Worm (Caenorhabditis elegans) whole organism, young adult: Measurements from ENCODE around the gene frpr-19.
"Not testable (repeated sequence)": the region's sequence is repeated elsewhere in the genome, so short reads cannot be mapped to it uniquely, and the experiment has no call there.

Experiments
- B0019.2 ChIP-seq: fragments of 200-800 bp; sonication (Bioruptor generic); conservative IDR thresholded peaks from 2 replicates; pipeline ENCODE4 v1.3.6; 2022; ENCODE audit warnings: missing genetic modification reagents, missing genetic modification characterization, missing compliant biosample characterization
- C06A6.2 ChIP-seq: fragments of 200-800 bp; sonication (Bioruptor generic); conservative IDR thresholded peaks from 2 replicates; pipeline ENCODE4 v1.3.6; 2022; ENCODE audit warnings: missing genetic modification characterization, missing compliant biosample characterization
- C17E4.6 ChIP-seq: fragments of 200-800 bp; sonication (Bioruptor generic); IDR thresholded peaks from 2 replicates; pipeline ENCODE4 v1.3.6; 2022; ENCODE audit warnings: missing genetic modification reagents, missing genetic modification characterization, missing compliant biosample characterization
- D2030.7 ChIP-seq: fragments of 200-800 bp; sonication (Bioruptor generic); IDR thresholded peaks from 2 replicates; pipeline ENCODE4 v1.3.6; 2022; ENCODE audit warnings: missing genetic modification reagents, missing genetic modification characterization, missing compliant biosample characterization
- F37B4.10 ChIP-seq: fragments of 200-800 bp; sonication (Bioruptor generic); IDR thresholded peaks from 2 replicates; pipeline ENCODE4 v1.3.6; 2022; ENCODE audit warnings: missing genetic modification characterization, missing compliant biosample characterization
- F39B2.1 ChIP-seq: fragments of 200-800 bp; sonication (Bioruptor generic); IDR thresholded peaks from 2 replicates; pipeline ENCODE4 v1.3.6; 2022; ENCODE audit warnings: missing genetic modification reagents, missing genetic modification characterization, missing compliant biosample characterization
- K11D2.4 ChIP-seq: fragments of 200-800 bp; sonication (Bioruptor generic); IDR thresholded peaks from 2 replicates; pipeline ENCODE4 v1.3.6; 2022; ENCODE audit warnings: missing genetic modification reagents, missing genetic modification characterization, missing compliant biosample characterization
- Y53G8AR.9 ChIP-seq: fragments of 200-800 bp; sonication (Bioruptor generic); conservative IDR thresholded peaks from 2 replicates; pipeline ENCODE4 v1.3.6; 2022; ENCODE audit warnings: missing genetic modification reagents, missing genetic modification characterization, missing compliant biosample characterization
- Y56A3A.18 ChIP-seq: fragments of 200-800 bp; sonication (Bioruptor generic); IDR thresholded peaks from 2 replicates; pipeline ENCODE4 v1.3.6; 2022; ENCODE audit warnings: missing genetic modification reagents, missing genetic modification characterization, missing compliant biosample characterization
- Y79H2A.3 ChIP-seq: fragments of 200-800 bp; sonication (Bioruptor generic); conservative IDR thresholded peaks from 2 replicates; pipeline ENCODE4 v1.3.6; 2022; ENCODE audit warnings: missing genetic modification reagents, missing genetic modification characterization, missing compliant biosample characterization
- aptf-2 ChIP-seq: fragments of 200-800 bp; sonication (Bioruptor generic); conservative IDR thresholded peaks from 2 replicates; pipeline ENCODE4 v1.3.6; 2022; ENCODE audit warnings: missing genetic modification reagents, missing genetic modification characterization, missing compliant biosample characterization
- aptf-3 ChIP-seq: fragments of 200-800 bp; sonication (Bioruptor generic); IDR thresholded peaks from 2 replicates; pipeline ENCODE4 v1.3.6; 2022; ENCODE audit warnings: missing genetic modification characterization, missing compliant biosample characterization
- attf-3 ChIP-seq: fragments of 200-800 bp; sonication (Bioruptor generic); conservative IDR thresholded peaks from 2 replicates; pipeline ENCODE4 v1.3.6; 2022; ENCODE audit warnings: missing genetic modification reagents, missing genetic modification characterization, missing compliant biosample characterization
- attf-6 ChIP-seq: fragments of 200-800 bp; sonication (Bioruptor generic); IDR thresholded peaks from 2 replicates; pipeline ENCODE4 v1.3.6; 2022; ENCODE audit warnings: missing genetic modification reagents, missing genetic modification characterization, missing compliant biosample characterization
- bed-1 ChIP-seq: fragments of 200-800 bp; sonication (Bioruptor generic); IDR thresholded peaks from 2 replicates; pipeline ENCODE4 v1.3.6; 2022; ENCODE audit warnings: missing genetic modification reagents, missing genetic modification characterization, missing compliant biosample characterization
- bed-2 ChIP-seq: fragments of 200-800 bp; sonication (Bioruptor generic); IDR thresholded peaks from 2 replicates; pipeline ENCODE4 v1.3.6; 2022; ENCODE audit warnings: missing genetic modification reagents, missing genetic modification characterization, missing compliant biosample characterization
- cebp-1 ChIP-seq, 2 experiments: fragments of 200-800 bp in 1 of 2; sonication (Bioruptor generic) in 1 of 2; sonication (generic microtip) in 1 of 2; IDR thresholded peaks in 1 of 2; optimal IDR thresholded peaks in 1 of 2; 2 replicates each; pipeline versions ENCODE4 v1.3.6 to Lab custom; 2017 to 2022; ENCODE audit warnings: missing compliant biosample characterization in 2 of 2, missing genetic modification characterization in 2 of 2, mild to moderate bottlenecking in 1 of 2, missing genetic modification reagents in 1 of 2, moderate library complexity in 1 of 2
- cebp-2 ChIP-seq: fragments of 200-800 bp; sonication (Bioruptor generic); IDR thresholded peaks from 2 replicates; pipeline ENCODE4 v1.3.6; 2022; ENCODE audit warnings: missing genetic modification characterization, missing compliant biosample characterization
- ceh-40 ChIP-seq: fragments of 200-800 bp; sonication (Bioruptor generic); IDR thresholded peaks from 2 replicates; pipeline ENCODE4 v1.3.6; 2022; ENCODE audit warnings: missing genetic modification characterization, missing compliant biosample characterization
- ceh-58 ChIP-seq: fragments of 200-800 bp; sonication (Bioruptor generic); IDR thresholded peaks from 2 replicates; pipeline ENCODE4 v1.3.6; 2022; ENCODE audit warnings: missing genetic modification characterization, missing compliant biosample characterization
- ceh-91 ChIP-seq: fragments of 200-800 bp; sonication (Bioruptor generic); IDR thresholded peaks from 2 replicates; pipeline ENCODE4 v1.3.6; 2022; ENCODE audit warnings: missing genetic modification reagents, missing genetic modification characterization, missing compliant biosample characterization
- dox-1 ChIP-seq: fragments of 200-800 bp; sonication (Bioruptor generic); IDR thresholded peaks from 2 replicates; pipeline ENCODE4 v1.3.6; 2022; ENCODE audit warnings: missing genetic modification reagents, missing genetic modification characterization, missing compliant biosample characterization
- egl-18 ChIP-seq: fragments of 200-800 bp; sonication (Bioruptor generic); IDR thresholded peaks from 2 replicates; pipeline ENCODE4 v1.3.6; 2022; ENCODE audit warnings: missing genetic modification reagents, missing genetic modification characterization, missing compliant biosample characterization
- egl-44 ChIP-seq: fragments of 200-800 bp; sonication (Bioruptor generic); IDR thresholded peaks from 2 replicates; pipeline ENCODE4 v1.3.6; 2022; ENCODE audit warnings: missing genetic modification reagents, missing genetic modification characterization, missing compliant biosample characterization
- egrh-3 ChIP-seq: fragments of 200-800 bp; sonication (Bioruptor generic); IDR thresholded peaks from 2 replicates; pipeline ENCODE4 v1.3.6; 2022; ENCODE audit warnings: missing genetic modification reagents, missing genetic modification characterization, missing compliant biosample characterization
- ekl-4 ChIP-seq: fragments of 200-800 bp; sonication (Bioruptor generic); IDR thresholded peaks from 2 replicates; pipeline ENCODE4 v1.3.6; 2022; ENCODE audit warnings: missing genetic modification reagents, missing genetic modification characterization, missing compliant biosample characterization
- hmg-1.2 ChIP-seq: fragments of 200-800 bp; sonication (Bioruptor generic); IDR thresholded peaks from 2 replicates; pipeline ENCODE4 v1.3.6; 2022; ENCODE audit warnings: missing genetic modification reagents, missing genetic modification characterization, missing compliant biosample characterization
- hmg-20 ChIP-seq: fragments of 200-800 bp; sonication (Bioruptor generic); IDR thresholded peaks from 2 replicates; pipeline ENCODE4 v1.3.6; 2022; ENCODE audit warnings: missing genetic modification reagents, missing genetic modification characterization, missing compliant biosample characterization
- hsf-1 ChIP-seq: fragments of 200-800 bp; sonication (Bioruptor generic); IDR thresholded peaks from 2 replicates; pipeline ENCODE4 v1.3.6; 2022; ENCODE audit warnings: missing genetic modification reagents, missing genetic modification characterization, missing compliant biosample characterization
- lag-1 ChIP-seq: fragments of 200-800 bp; sonication (Bioruptor generic); IDR thresholded peaks from 2 replicates; pipeline ENCODE4 v1.3.6; 2022; ENCODE audit warnings: missing genetic modification reagents, missing genetic modification characterization, missing compliant biosample characterization
- let-526 ChIP-seq: fragments of 200-800 bp; sonication (Bioruptor generic); IDR thresholded peaks from 2 replicates; pipeline ENCODE4 v1.3.6; 2022; ENCODE audit warnings: missing genetic modification reagents, missing genetic modification characterization, missing compliant biosample characterization
- lin-26 ChIP-seq: fragments of 200-800 bp; sonication (Bioruptor generic); IDR thresholded peaks from 2 replicates; pipeline ENCODE4 v1.3.6; 2022; ENCODE audit warnings: missing genetic modification reagents, missing genetic modification characterization, missing compliant biosample characterization
- lin-54 ChIP-seq: fragments of 200-800 bp; sonication (Bioruptor generic); optimal IDR thresholded peaks from 2 replicates; lab custom pipeline; 2018; ENCODE audit warnings: mild to moderate bottlenecking, missing genetic modification characterization, missing compliant biosample characterization
- madf-3 ChIP-seq: fragments of 200-800 bp; sonication (Bioruptor generic); IDR thresholded peaks from 2 replicates; pipeline ENCODE4 v1.3.6; 2022; ENCODE audit warnings: missing genetic modification reagents, missing genetic modification characterization, missing compliant biosample characterization
- madf-6 ChIP-seq: fragments of 200-800 bp; sonication (Bioruptor generic); IDR thresholded peaks from 2 replicates; pipeline ENCODE4 v1.3.6; 2022; ENCODE audit warnings: missing genetic modification reagents, missing genetic modification characterization, missing compliant biosample characterization
- madf-8 ChIP-seq: fragments of 200-800 bp; sonication (Bioruptor generic); conservative IDR thresholded peaks from 2 replicates; pipeline ENCODE4 v1.3.6; 2022; ENCODE audit warnings: missing genetic modification reagents, missing genetic modification characterization, missing compliant biosample characterization
- mcd-1 ChIP-seq: fragments of 200-800 bp; sonication (Bioruptor generic); IDR thresholded peaks from 2 replicates; pipeline ENCODE4 v1.3.6; 2022; ENCODE audit warnings: missing genetic modification reagents, missing genetic modification characterization, missing compliant biosample characterization
- nfya-2 ChIP-seq: fragments of 200-800 bp; sonication (Bioruptor generic); IDR thresholded peaks from 2 replicates; pipeline ENCODE4 v1.3.6; 2022; ENCODE audit warnings: missing genetic modification reagents, missing genetic modification characterization, missing compliant biosample characterization
- nhr-120 ChIP-seq: fragments of 200-800 bp; sonication (Bioruptor generic); IDR thresholded peaks from 2 replicates; pipeline ENCODE4 v1.3.6; 2022; ENCODE audit warnings: missing genetic modification characterization, missing compliant biosample characterization
- pbrm-1 ChIP-seq: fragments of 200-800 bp; sonication (Bioruptor generic); IDR thresholded peaks from 2 replicates; pipeline ENCODE4 v1.3.6; 2022; ENCODE audit warnings: missing genetic modification reagents, missing genetic modification characterization, missing compliant biosample characterization
- rcor-1 ChIP-seq: fragments of 200-800 bp; sonication (Bioruptor generic); IDR thresholded peaks from 2 replicates; pipeline ENCODE4 v1.3.6; 2022; ENCODE audit warnings: missing genetic modification reagents, missing genetic modification characterization, missing compliant biosample characterization
- sea-2 ChIP-seq: fragments of 200-800 bp; sonication (Bioruptor generic); IDR thresholded peaks from 2 replicates; pipeline ENCODE4 v1.3.6; 2022; ENCODE audit warnings: missing genetic modification characterization, missing compliant biosample characterization
- zfh-2 ChIP-seq: fragments of 200-800 bp; sonication (Bioruptor generic); conservative IDR thresholded peaks from 2 replicates; pipeline ENCODE4 v1.3.6; 2022; ENCODE audit warnings: missing genetic modification reagents, missing genetic modification characterization, missing compliant biosample characterization
- ztf-25 ChIP-seq: fragments of 200-800 bp; sonication (Bioruptor generic); IDR thresholded peaks from 2 replicates; pipeline ENCODE4 v1.3.6; 2022; ENCODE audit warnings: missing genetic modification reagents, missing genetic modification characterization, missing compliant biosample characterization
- ztf-28 ChIP-seq: fragments of 200-800 bp; sonication (Bioruptor generic); IDR thresholded peaks from 2 replicates; pipeline ENCODE4 v1.3.6; 2022; ENCODE audit warnings: missing genetic modification reagents, missing genetic modification characterization, missing compliant biosample characterization
- ztf-6 ChIP-seq: fragments of 200-800 bp; sonication (Bioruptor generic); IDR thresholded peaks from 2 replicates; pipeline ENCODE4 v1.3.6; 2022; ENCODE audit warnings: missing genetic modification reagents, missing genetic modification characterization, missing compliant biosample characterization

Gene frpr-19

ce11 chrIV:1781559-1781958, at the start of gene frpr-19:
Gene frpr-19, minus strand, starts transcription at chrIV:1781659.
- TF ChIP-seq zfh-2 (GFP tag; lab: Robert Waterston, UW) (peak; percentile 41; the same call in 1 of the 2 replicates), lin-54 (GFP tag; lab: Kevin White, UChicago) (no peak)

- peak; percentile 81 for TF ChIP-seq mcd-1 (GFP tag; lab: Robert Waterston, UW)
- peak; percentile 97 for TF ChIP-seq let-526 (GFP tag; lab: Robert Waterston, UW)
- TF ChIP-seq aptf-3 = peak; percentile 100
- TF ChIP-seq dox-1 (GFP tag; lab: Robert Waterston, UW) = peak; percentile 77
- TF ChIP-seq Y56A3A.18 = peak; percentile 89; the same call in 1 of the 2 replicates
- TF ChIP-seq madf-3 = peak; percentile 96
- TF ChIP-seq sea-2 (GFP tag; lab: Robert Waterston, UW) = peak; percentile 98
- peak; percentile 91 for TF ChIP-seq attf-6
- TF ChIP-seq ztf-6 (GFP tag; lab: Robert Waterston, UW) = peak; percentile 98
- TF ChIP-seq bed-2 = peak; percentile 96
- peak; percentile 99 for TF ChIP-seq ceh-58 (GFP tag; lab: Robert Waterston, UW)
- peak; percentile 61; the same call in 1 of the 2 replicates for TF ChIP-seq C06A6.2 (GFP tag; lab: Robert Waterston, UW)
- TF ChIP-seq ekl-4 (GFP tag; lab: Robert Waterston, UW) = peak; percentile 95
- TF ChIP-seq zfh-2 (GFP tag; lab: Robert Waterston, UW) = peak; percentile 53
- peak; percentile 84 for TF ChIP-seq rcor-1 (GFP tag; lab: Robert Waterston, UW)
- peak; percentile 98; the same call in 1 of the 2 replicates for TF ChIP-seq F37B4.10 (GFP tag; lab: Robert Waterston, UW)
- TF ChIP-seq C17E4.6 (GFP tag; lab: Robert Waterston, UW) = peak; percentile 90
- TF ChIP-seq K11D2.4 = peak; percentile 90
- peak; percentile 94 for TF ChIP-seq D2030.7 (GFP tag; lab: Robert Waterston, UW)
- TF ChIP-seq pbrm-1 = peak; percentile 91
- peak; percentile 97 for TF ChIP-seq ztf-28 (GFP tag; lab: Robert Waterston, UW)
- peak; percentile 83; the same call in 1 of the 2 replicates for TF ChIP-seq hsf-1
- TF ChIP-seq egl-44 = peak; percentile 98
- TF ChIP-seq cebp-1 (GFP tag; IDR thresholded peaks at IDR 0.05; lab: Robert Waterston, UW) = peak; percentile 80
- TF ChIP-seq cebp-1 (tag; optimal IDR thresholded peaks at IDR 0.05; lab: Kevin White, UChicago) = not testable (repeated sequence)
- peak; percentile 94 for TF ChIP-seq hmg-20 (GFP tag; lab: Robert Waterston, UW)
- peak; percentile 71 for TF ChIP-seq ceh-91
- TF ChIP-seq ceh-40 = peak; percentile 92
- peak; percentile 93 for TF ChIP-seq Y53G8AR.9 (GFP tag; lab: Robert Waterston, UW)
- peak; percentile 93 for TF ChIP-seq aptf-2 (GFP tag; lab: Robert Waterston, UW)
- TF ChIP-seq madf-8 (GFP tag; lab: Robert Waterston, UW) = peak; percentile 43
- peak; percentile 98 for TF ChIP-seq egrh-3
- TF ChIP-seq egl-18 = peak; percentile 85; the same call in 1 of the 2 replicates
- TF ChIP-seq attf-3 (GFP tag; lab: Robert Waterston, UW) = peak; percentile 78
- peak; percentile 77 for TF ChIP-seq madf-6 (GFP tag; lab: Robert Waterston, UW)
- TF ChIP-seq Y79H2A.3 = peak; percentile 66; the same call in 1 of the 2 replicates
- TF ChIP-seq hmg-1.2 (GFP tag; lab: Robert Waterston, UW) = 0 out of 2 replicates have a peak, but pooled peaks have one; percentile 30
- peak; percentile 99 for TF ChIP-seq cebp-2 (GFP tag; lab: Robert Waterston, UW)
- peak; percentile 99 for TF ChIP-seq bed-1 (GFP tag; lab: Robert Waterston, UW)
- peak; percentile 97 for TF ChIP-seq F39B2.1 (GFP tag; lab: Robert Waterston, UW)
- peak; percentile 93; the same call in 1 of the 2 replicates for TF ChIP-seq nfya-2
- TF ChIP-seq nhr-120 (GFP tag; lab: Robert Waterston, UW) = peak; percentile 98
- TF ChIP-seq ztf-25 (GFP tag; lab: Robert Waterston, UW) = peak; percentile 98
- TF ChIP-seq lag-1 (GFP tag; lab: Robert Waterston, UW) = peak; percentile 99
- TF ChIP-seq lin-26 (GFP tag; lab: Robert Waterston, UW) = peak; percentile 99
- TF ChIP-seq B0019.2 (GFP tag; lab: Robert Waterston, UW) = peak; percentile 92
Measured at ce11 chrIV:1831174-1831573, 49.7 kb upstream of the frpr-19 start.
